Fruit fly (Drosophila melanogaster): Measurements from ENCODE around the gene Torsin.
A peak's percentile ranks its signal among the peaks of the same experiment; 100 is the strongest.

The Torsin gene

dm6 chrX:4686150-4686549 lies 36.3 kb upstream of the Torsin start (continued):
- TF ChIP-seq cyc (GFP tag; optimal IDR thresholded peaks at IDR 0.05) (no peak), net (GFP tag; optimal IDR thresholded peaks at IDR 0.05) (peak; percentile 75), eg (GFP tag; IDR thresholded peaks at IDR 0.05) (peak; percentile 88), CG31627 (GFP tag; optimal IDR thresholded peaks at IDR 0.05) (no peak), Gug (GFP tag; IDR thresholded peaks at IDR 0.05) (peak; percentile 67), svp (GFP tag) (peak; percentile 93), fd59A (GFP tag; optimal IDR thresholded peaks at IDR 0.05) (peak; percentile 52), CG6792 (GFP tag; optimal IDR thresholded peaks at IDR 0.05) (no peak), Sox14 (GFP tag; optimal IDR thresholded peaks at IDR 0.05) (peak; percentile 61), CG4318 (GFP tag; optimal IDR thresholded peaks at IDR 0.05) (peak; percentile 25), Eip93F (GFP tag; optimal IDR thresholded peaks at IDR 0.05) (peak; percentile 2), Ets21C (GFP tag; optimal IDR thresholded peaks at IDR 0.05) (no peak), CG10669 (GFP tag; optimal IDR thresholded peaks at IDR 0.05) (peak; percentile 56), spab (GFP tag; optimal IDR thresholded peaks at IDR 0.05) (peak; percentile 71), Met (GFP tag; optimal IDR thresholded peaks at IDR 0.05) (peak; percentile 50), fd85E (GFP tag; optimal IDR thresholded peaks at IDR 0.05) (no peak), CG6163 (GFP tag; IDR thresholded peaks at IDR 0.05) (peak; percentile 90), CG6854 (GFP tag; optimal IDR thresholded peaks at IDR 0.05) (peak; percentile 40), vri (GFP tag; optimal IDR thresholded peaks at IDR 0.05) (peak; percentile 87), dsx (GFP tag; optimal IDR thresholded peaks at IDR 0.05; ENCODE audit: poor library complexity, severe bottlenecking) (peak; percentile 65), CG15336 (GFP tag; IDR thresholded peaks at IDR 0.05) (peak; percentile 73), Hr39 (GFP tag; optimal IDR thresholded peaks at IDR 0.05) (no peak), Blimp-1 (GFP tag; optimal IDR thresholded peaks at IDR 0.05) (peak; percentile 5), Hr38 (GFP tag; optimal IDR thresholded peaks at IDR 0.05) (no peak), Hr4 (GFP tag; optimal IDR thresholded peaks at IDR 0.05) (peak; percentile 36), CG34406 (GFP tag; optimal IDR thresholded peaks at IDR 0.05) (peak; percentile 42), Ets96B (tag; optimal IDR thresholded peaks at IDR 0.05) (peak; percentile 77), fkh (GFP tag; optimal IDR thresholded peaks at IDR 0.05) (peak; percentile 62)

- TF ChIP-seq Hr4 (GFP tag; optimal IDR thresholded peaks at IDR 0.05) = peak; percentile 74
- TF ChIP-seq Gug (GFP tag; IDR thresholded peaks at IDR 0.05) = peak; percentile 74
- TF ChIP-seq pdm3 (GFP tag; optimal IDR thresholded peaks at IDR 0.05) = peak; percentile 84
- peak; percentile 78 for TF ChIP-seq Sox15 (GFP tag; optimal IDR thresholded peaks at IDR 0.05)
- TF ChIP-seq CG6276 (GFP tag; optimal IDR thresholded peaks at IDR 0.05) = peak; percentile 72
- TF ChIP-seq svp (GFP tag) = peak; percentile 95
- peak; percentile 60 for TF ChIP-seq dac (GFP tag; optimal IDR thresholded peaks at IDR 0.05)
- peak; percentile 47 for TF ChIP-seq CG4318 (GFP tag; optimal IDR thresholded peaks at IDR 0.05)
- peak; percentile 69 for TF ChIP-seq dsx (GFP tag; optimal IDR thresholded peaks at IDR 0.05; ENCODE audit: poor library complexity, severe bottlenecking)
- TF ChIP-seq esn (GFP tag; optimal IDR thresholded peaks at IDR 0.05) = peak; percentile 84
- TF ChIP-seq CG11762 (GFP tag; optimal IDR thresholded peaks at IDR 0.05; ENCODE audit: insufficient read depth) = peak; percentile 8
- peak; percentile 72 for TF ChIP-seq achi (GFP tag; optimal IDR thresholded peaks at IDR 0.05)
- peak; percentile 81 for TF ChIP-seq CG11294 (GFP tag; IDR thresholded peaks at IDR 0.05)
- TF ChIP-seq CG6163 (GFP tag; IDR thresholded peaks at IDR 0.05) = peak; percentile 90
- TF ChIP-seq Blimp-1 (GFP tag; optimal IDR thresholded peaks at IDR 0.05) = peak; percentile 54
- peak; percentile 89 for TF ChIP-seq fkh (GFP tag; optimal IDR thresholded peaks at IDR 0.05)
- peak; percentile 99 for TF ChIP-seq vri (GFP tag; optimal IDR thresholded peaks at IDR 0.05)
- TF ChIP-seq CG11902 (GFP tag; optimal IDR thresholded peaks at IDR 0.05) = peak; percentile 83
- peak; percentile 79 for TF ChIP-seq acj6 (GFP tag; optimal IDR thresholded peaks at IDR 0.05)
- TF ChIP-seq CG6792 (GFP tag; optimal IDR thresholded peaks at IDR 0.05) = peak; percentile 80
- TF ChIP-seq Smox (GFP tag; optimal IDR thresholded peaks at IDR 0.05) = peak; percentile 87
- peak; percentile 32 to 47 for TF ChIP-seq salr (GFP tag; optimal IDR thresholded peaks at IDR 0.05)
- peak; percentile 67 for TF ChIP-seq CG6854 (GFP tag; optimal IDR thresholded peaks at IDR 0.05)
- TF ChIP-seq CG10669 (GFP tag; optimal IDR thresholded peaks at IDR 0.05) = peak; percentile 72
- TF ChIP-seq CG1621 (tag; optimal IDR thresholded peaks at IDR 0.05) = peak; percentile 74
- TF ChIP-seq CG31627 (GFP tag; optimal IDR thresholded peaks at IDR 0.05) = peak; percentile 89
- peak; percentile 17 for TF ChIP-seq spab (GFP tag; optimal IDR thresholded peaks at IDR 0.05)
- TF ChIP-seq topi (GFP tag; optimal IDR thresholded peaks at IDR 0.05) = peak; percentile 89
- TF ChIP-seq Ets96B (tag; optimal IDR thresholded peaks at IDR 0.05) = peak; percentile 61
- TF ChIP-seq CG15336 (GFP tag; IDR thresholded peaks at IDR 0.05) = peak; percentile 73
- peak; percentile 67 for TF ChIP-seq CG3032 (tag; optimal IDR thresholded peaks at IDR 0.05)
- peak; percentile 88 for TF ChIP-seq Hr39 (GFP tag; optimal IDR thresholded peaks at IDR 0.05)
- TF ChIP-seq lz (GFP tag; optimal IDR thresholded peaks at IDR 0.05) = peak; percentile 91
- peak; percentile 82 for TF ChIP-seq CG3919 (GFP tag; optimal IDR thresholded peaks at IDR 0.05)
- TF ChIP-seq CG9139 (GFP tag; optimal IDR thresholded peaks at IDR 0.05) = peak; percentile 32
- peak; percentile 38 for TF ChIP-seq Hr38 (GFP tag; optimal IDR thresholded peaks at IDR 0.05)
- TF ChIP-seq CG8119 (GFP tag; IDR thresholded peaks at IDR 0.05) = peak; percentile 78
Measured at dm6 chrX:4684444-4684924, 34.7 kb upstream of the Torsin start.

Data from whole organism, prepupa.